Worm (Caenorhabditis elegans) whole organism, midembryonic: ENCODE measurements around the gene col-151.

ENCODE experiments used
- T22C8.4 ChIP-seq: fragments of 200-800 bp; sonication (Bioruptor generic); IDR thresholded peaks from 2 replicates; pipeline ENCODE4 v1.3.6; 2022; ENCODE audit warnings: missing genetic modification characterization, missing compliant biosample characterization
- cog-1 ChIP-seq: sonication (generic microtip); optimal IDR thresholded peaks from 2 replicates; lab custom pipeline; 2016; ENCODE audit warnings: missing genetic modification characterization, missing compliant biosample characterization
- flt-1 ChIP-seq: fragments of 200-800 bp; sonication (Bioruptor generic); IDR thresholded peaks from 2 replicates; pipeline ENCODE4 v1.3.6; 2022; ENCODE audit warnings: missing genetic modification characterization, missing compliant biosample characterization
- klf-2 ChIP-seq: fragments of 200-800 bp; sonication (Bioruptor generic); conservative IDR thresholded peaks from 2 replicates; pipeline ENCODE4 v1.3.6; 2022; ENCODE audit warnings: missing genetic modification reagents, missing genetic modification characterization, missing compliant biosample characterization
- med-1 ChIP-seq: sonication (generic microtip); optimal IDR thresholded peaks from 2 replicates; lab custom pipeline; 2017; ENCODE audit warnings: missing genetic modification characterization, mild to moderate bottlenecking, missing compliant biosample characterization, antibody characterized with exemption, missing genetic modification reagents; ENCODE audit not compliant: insufficient read depth
- ref-1 ChIP-seq: fragments of 200-800 bp; sonication (Bioruptor generic); conservative IDR thresholded peaks from 2 replicates; pipeline ENCODE4 v1.3.6; 2022; ENCODE audit warnings: missing genetic modification reagents, missing genetic modification characterization, missing compliant biosample characterization
- tab-1 ChIP-seq: fragments of 200-800 bp; sonication (Bioruptor generic); IDR thresholded peaks from 2 replicates; pipeline ENCODE4 v1.3.6; 2022; ENCODE audit warnings: missing genetic modification characterization, missing compliant biosample characterization
- ztf-23 ChIP-seq: fragments of 200-800 bp; sonication (Bioruptor generic); IDR thresholded peaks from 2 replicates; pipeline ENCODE4 v1.3.6; 2022; ENCODE audit warnings: missing genetic modification reagents, missing genetic modification characterization, missing compliant biosample characterization
- ztf-29 ChIP-seq: fragments of 200-800 bp; sonication (Bioruptor generic); IDR thresholded peaks from 2 replicates; pipeline ENCODE4 v1.3.6; 2022; ENCODE audit warnings: missing genetic modification reagents, missing genetic modification characterization, missing compliant biosample characterization

ce11 chrV:10399290-10399689, 4.3 kb upstream of the col-151 start:
- TF ChIP-seq T22C8.4 (GFP tag; lab: Robert Waterston, UW) (no peak), ref-1 (GFP tag; lab: Robert Waterston, UW) (no peak), klf-2 (GFP tag; lab: Robert Waterston, UW) (no peak), cog-1 (tag; lab: Kevin White, UChicago) (no peak), ztf-29 (no peak), tab-1 (GFP tag; lab: Robert Waterston, UW) (no peak), med-1 (GFP tag; lab: Kevin White, UChicago) (no peak), flt-1 (no peak), ztf-23 (GFP tag; lab: Robert Waterston, UW) (no peak)
